Fruit fly (Drosophila melanogaster): ENCODE measurements around the gene GstO1.

GstO1 gene

DNA sequence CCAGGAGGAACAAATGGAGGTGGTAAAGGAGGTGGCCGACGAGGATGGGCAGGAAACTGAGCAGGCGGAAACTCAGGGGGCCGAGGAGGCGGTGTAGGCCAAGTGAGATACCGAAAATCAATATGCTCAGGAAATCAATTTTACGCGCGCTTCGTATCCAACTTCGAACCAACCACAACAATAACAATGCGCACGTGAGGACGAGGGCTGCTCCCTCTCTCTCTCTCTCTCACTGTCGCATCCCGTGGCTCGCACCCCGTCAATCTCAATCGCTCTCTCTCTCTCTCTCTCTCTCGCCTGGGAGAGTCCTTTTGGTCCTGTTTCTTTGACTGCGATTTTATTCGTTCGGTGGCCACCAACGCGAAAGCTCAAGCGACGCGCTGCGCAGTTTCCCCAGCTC, 12.2 kb downstream of the GstO1 start, which contains the start of gene CG6765 (continued):
- TF ChIP-seq mld (GFP tag; IDR thresholded peaks at IDR 0.05; ENCODE audit: partially characterized antibody) (0 out of 3 replicates have a peak, but pooled peaks have one; percentile 31), CG1832 (GFP tag; optimal IDR thresholded peaks at IDR 0.05) (peak; percentile 75), eve (GFP tag; optimal IDR thresholded peaks at IDR 0.05) (no peak), Hmr (GFP tag; optimal IDR thresholded peaks at IDR 0.05) (peak; percentile 18), Mes4 (GFP tag; optimal IDR thresholded peaks at IDR 0.05) (no peak), da (GFP tag; optimal IDR thresholded peaks at IDR 0.05) (no peak), Nf-YA (GFP tag; IDR thresholded peaks at IDR 0.05) (no peak), vnd (GFP tag; IDR thresholded peaks at IDR 0.05; ENCODE audit: partially characterized antibody) (no peak), CG34422 (GFP tag; IDR thresholded peaks at IDR 0.05) (peak; percentile 44; the same call in 1 of the 3 replicates), Med (GFP tag) (no peak), CG11456 (GFP tag; IDR thresholded peaks at IDR 0.05) (no peak), onecut (GFP tag; IDR thresholded peaks at IDR 0.05) (peak; percentile 99), CG31224 (GFP tag; IDR thresholded peaks at IDR 0.05) (no peak), sr (GFP tag; IDR thresholded peaks at IDR 0.05) (no peak), CG7786 (GFP tag; optimal IDR thresholded peaks at IDR 0.05) (no peak), nerfin-2 (GFP tag; IDR thresholded peaks at IDR 0.05; ENCODE audit: partially characterized antibody) (no peak)

DNA sequence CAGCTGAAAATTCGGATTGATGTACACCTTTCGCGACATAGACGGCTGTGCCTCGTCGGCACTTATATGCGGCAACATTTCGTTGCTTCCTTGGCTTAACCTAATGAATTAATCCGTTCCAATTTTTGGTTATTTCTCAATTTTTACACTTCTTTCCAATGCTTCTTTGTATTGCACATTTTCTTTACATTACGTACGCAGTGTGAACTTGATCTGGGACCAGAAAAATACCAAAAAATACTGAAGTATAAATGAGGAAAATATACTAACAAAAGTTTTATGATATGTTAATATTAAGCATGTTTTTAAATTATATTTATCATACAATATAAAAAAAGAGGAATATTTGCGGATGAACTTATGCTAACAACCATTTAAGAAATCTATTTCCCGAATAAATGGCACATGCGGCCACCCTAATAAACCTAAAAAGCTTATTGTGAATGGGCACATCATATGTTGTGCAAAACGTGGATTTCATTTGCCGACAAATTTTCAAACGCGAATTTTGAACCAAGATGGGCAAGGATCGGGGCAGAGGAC, 15.0 kb downstream of the GstO1 start, which contains the start of the genes ZC3H3 and Pus7:
ZC3H3 (minus strand) TSS at position 197 of the 543 bp plus-strand sequence.
Pus7 (plus strand) TSS at position 437 of the 543 bp plus-strand sequence.
- TF ChIP-seq Spps (tag; optimal IDR thresholded peaks at IDR 0.05): peak; percentile 31
- peak; percentile 44 for TF ChIP-seq CG30020 (tag; optimal IDR thresholded peaks at IDR 0.05)
- peak; percentile 17 for TF ChIP-seq Elba2 (GFP tag; optimal IDR thresholded peaks at IDR 0.05)
- TF ChIP-seq Myb (GFP tag; optimal IDR thresholded peaks at IDR 0.05): peak; percentile 1
- TF ChIP-seq chn (GFP tag; optimal IDR thresholded peaks at IDR 0.05): no peak
- TF ChIP-seq BEAF-32 (GFP tag; optimal IDR thresholded peaks at IDR 0.05): peak; percentile 36
- peak; percentile 15 for TF ChIP-seq Fer1 (GFP tag; optimal IDR thresholded peaks at IDR 0.05)
- no peak for TF ChIP-seq sc (optimal IDR thresholded peaks at IDR 0.05)
- TF ChIP-seq sc (GFP tag; optimal IDR thresholded peaks at IDR 0.05): no peak
- TF ChIP-seq Dp (GFP tag; optimal IDR thresholded peaks at IDR 0.05): peak; percentile 60
- no peak for TF ChIP-seq run (tag; optimal IDR thresholded peaks at IDR 0.05)
- no peak for TF ChIP-seq CG14441 (GFP tag; IDR thresholded peaks at IDR 0.05)
- peak; percentile 43; the same call in 1 of the 3 replicates for TF ChIP-seq CG17361 (GFP tag; IDR thresholded peaks at IDR 0.05)
- peak; percentile 51 for TF ChIP-seq CG17829 (tag; optimal IDR thresholded peaks at IDR 0.05)
- TF ChIP-seq lilli (GFP tag; optimal IDR thresholded peaks at IDR 0.05): peak; percentile 21
- TF ChIP-seq CG4730 (GFP tag; IDR thresholded peaks at IDR 0.05): no peak
- peak; percentile 47 for TF ChIP-seq CG13287 (GFP tag; IDR thresholded peaks at IDR 0.05; ENCODE audit: partially characterized antibody)
- peak; percentile 2 for TF ChIP-seq CG10979 (tag; optimal IDR thresholded peaks at IDR 0.05)
- no peak for TF ChIP-seq CG6765 (GFP tag; optimal IDR thresholded peaks at IDR 0.05)
- TF ChIP-seq CG12391 (tag; optimal IDR thresholded peaks at IDR 0.05): peak; percentile 65
- TF ChIP-seq CG12104 (GFP tag; optimal IDR thresholded peaks at IDR 0.05): no peak
- peak; percentile 27 for TF ChIP-seq Xbp1 (GFP tag; optimal IDR thresholded peaks at IDR 0.05)
- peak; percentile 65 for TF ChIP-seq CG4617 (GFP tag; optimal IDR thresholded peaks at IDR 0.05; ENCODE audit: borderline replicate concordance)
- peak; percentile 4 for TF ChIP-seq CG2120 (GFP tag; optimal IDR thresholded peaks at IDR 0.05)
- TF ChIP-seq CG8944 (GFP tag; optimal IDR thresholded peaks at IDR 0.05): no peak
- no peak for TF ChIP-seq jumu (GFP tag; optimal IDR thresholded peaks at IDR 0.05)
- TF ChIP-seq CG10366 (GFP tag; IDR thresholded peaks at IDR 0.05): no peak
- peak; percentile 92 for TF ChIP-seq ranshi (GFP tag; IDR thresholded peaks at IDR 0.05)
- TF ChIP-seq CG1024 (GFP tag; IDR thresholded peaks at IDR 0.05): 0 out of 2 replicates have a peak, but pooled peaks have one; percentile 15
- TF ChIP-seq CG9797 (GFP tag; optimal IDR thresholded peaks at IDR 0.05): peak; percentile 73
- peak; percentile 46; the same call in 2 of the 3 replicates for TF ChIP-seq row (GFP tag; IDR thresholded peaks at IDR 0.05)
- TF ChIP-seq sim (GFP tag; IDR thresholded peaks at IDR 0.05): no peak
- TF ChIP-seq gsb-n (tag; optimal IDR thresholded peaks at IDR 0.05): no peak
- peak in 1 of 2 experiments; percentile 87 for TF ChIP-seq crp (GFP tag; optimal IDR thresholded peaks at IDR 0.05)

All from whole organism, embryonic.